Fruit fly (Drosophila melanogaster) whole organism, embryonic: Measurements from ENCODE around the gene gry.

Experiments used
- B-H1 ChIP-seq: fragments of 200-800 bp; sonication (Bioruptor generic); IDR thresholded peaks from 3 replicates; pipeline ENCODE4 v1.3.6; 2022; ENCODE audit warnings: missing biosample characterization, missing genetic modification characterization
- Bgb ChIP-seq: fragments of 200-800 bp; sonication (Bioruptor generic); IDR thresholded peaks from 2 replicates; pipeline ENCODE4 v1.3.6; 2022; ENCODE audit warnings: missing biosample characterization, missing genetic modification characterization; ENCODE audit not compliant: partially characterized antibody
- CG10654 ChIP-seq: fragments of 200-800 bp; sonication (Bioruptor generic); optimal IDR thresholded peaks from 2 replicates; lab custom pipeline; 2016; ENCODE audit warnings: missing biosample characterization, missing genetic modification characterization
- CG11085 ChIP-seq: fragments of 200-800 bp; sonication (Bioruptor generic); IDR thresholded peaks from 2 replicates; pipeline ENCODE4 v1.3.6; 2022; ENCODE audit warnings: missing biosample characterization, missing genetic modification characterization
- CG12104 ChIP-seq: fragments of 200-800 bp; sonication (Bioruptor generic); optimal IDR thresholded peaks from 3 replicates; lab custom pipeline; 2016; ENCODE audit warnings: missing biosample characterization, missing genetic modification characterization
- CG13287 ChIP-seq: fragments of 200-800 bp; sonication (Bioruptor generic); IDR thresholded peaks from 2 replicates; pipeline ENCODE4 v1.3.6; 2022; ENCODE audit warnings: missing biosample characterization, missing genetic modification characterization; ENCODE audit not compliant: partially characterized antibody
- CG14441 ChIP-seq: fragments of 200-800 bp; sonication (Bioruptor generic); IDR thresholded peaks from 2 replicates; pipeline ENCODE4 v1.3.6; 2022; ENCODE audit warnings: missing biosample characterization, missing genetic modification characterization
- CG15479 ChIP-seq: fragments of 200-800 bp; sonication (Bioruptor generic); optimal IDR thresholded peaks from 3 replicates; lab custom pipeline; 2019; ENCODE audit warnings: missing biosample characterization, mild to moderate bottlenecking, missing genetic modification characterization, moderate library complexity
- CG1603 ChIP-seq: fragments of 200-800 bp; sonication (Bioruptor generic); optimal IDR thresholded peaks from 2 replicates; lab custom pipeline; 2019; ENCODE audit warnings: missing biosample characterization, mild to moderate bottlenecking, missing genetic modification characterization, moderate library complexity
- CG17186 ChIP-seq: fragments of 200-800 bp; sonication (Bioruptor generic); optimal IDR thresholded peaks from 3 replicates; lab custom pipeline; 2017; ENCODE audit warnings: missing biosample characterization, missing genetic modification reagents, missing genetic modification characterization
- CG2875 ChIP-seq: fragments of 200-800 bp; sonication (Bioruptor generic); optimal IDR thresholded peaks from 2 replicates; lab custom pipeline; 2017; ENCODE audit warnings: missing biosample characterization, mild to moderate bottlenecking, missing genetic modification characterization, missing genetic modification reagents
- CG2889 ChIP-seq: fragments of 200-800 bp; sonication (Bioruptor generic); IDR thresholded peaks from 3 replicates; pipeline ENCODE4 v1.3.6; 2022; ENCODE audit warnings: missing biosample characterization, missing genetic modification characterization
- CG4617 ChIP-seq: fragments of 200-800 bp; sonication (Bioruptor generic); optimal IDR thresholded peaks from 3 replicates; lab custom pipeline; 2016; ENCODE audit warnings: missing biosample characterization, missing genetic modification characterization, borderline replicate concordance
- CG7357 ChIP-seq: fragments of 200-800 bp; sonication (Bioruptor generic); IDR thresholded peaks from 3 replicates; pipeline ENCODE4 v1.3.6; 2022; ENCODE audit warnings: missing biosample characterization, missing genetic modification characterization
- CG7745 ChIP-seq: fragments of 200-800 bp; sonication (Bioruptor generic); optimal IDR thresholded peaks from 2 replicates; lab custom pipeline; 2018; ENCODE audit warnings: missing biosample characterization, mild to moderate bottlenecking, missing genetic modification characterization, moderate library complexity
- CG8290 ChIP-seq, 3 experiments: fragments of 200-800 bp; sonication (Bioruptor generic); optimal IDR thresholded peaks; 2 replicates each; lab custom pipeline; 2016 to 2019; ENCODE audit warnings: missing biosample characterization in 3 of 3, missing genetic modification characterization in 3 of 3, mild to moderate bottlenecking in 2 of 3, moderate library complexity in 1 of 3
- CG8388 ChIP-seq: fragments of 200-800 bp; sonication (Bioruptor generic); optimal IDR thresholded peaks from 2 replicates; lab custom pipeline; 2019; ENCODE audit warnings: missing biosample characterization, mild to moderate bottlenecking, missing genetic modification characterization, moderate library complexity
- Dek ChIP-seq: fragments of 200-800 bp; sonication (Bioruptor generic); optimal IDR thresholded peaks from 3 replicates; lab custom pipeline; 2019; ENCODE audit warnings: missing biosample characterization, mild to moderate bottlenecking, missing genetic modification characterization, moderate library complexity
- Dp ChIP-seq: fragments of 200-800 bp; sonication (Bioruptor generic); optimal IDR thresholded peaks from 2 replicates; lab custom pipeline; 2018; ENCODE audit warnings: missing biosample characterization, mild to moderate bottlenecking, missing genetic modification characterization, moderate library complexity
- Hsf ChIP-seq: fragments of 200-800 bp; sonication (Bioruptor generic); optimal IDR thresholded peaks from 3 replicates; lab custom pipeline; 2016; ENCODE audit warnings: missing biosample characterization, missing genetic modification characterization
- MESR4 ChIP-seq: fragments of 200-800 bp; sonication (Bioruptor generic); optimal IDR thresholded peaks from 2 replicates; lab custom pipeline; 2018; ENCODE audit warnings: missing biosample characterization, mild to moderate bottlenecking, missing genetic modification characterization, moderate library complexity
- Med ChIP-seq: fragments of 200-800 bp; sonication (Bioruptor generic); peaks from one replicate; lab custom pipeline; 2016; ENCODE audit warnings: missing biosample characterization, missing genetic modification characterization, mild to moderate bottlenecking, inconsistent platforms, moderate library complexity
- Mrtf ChIP-seq: fragments of 200-800 bp; sonication (Bioruptor generic); IDR thresholded peaks from 3 replicates; pipeline ENCODE4 v1.3.6; 2022; ENCODE audit warnings: missing biosample characterization, missing genetic modification characterization
- NC2α ChIP-seq: fragments of 200-800 bp; sonication (Bioruptor generic); optimal IDR thresholded peaks from 2 replicates; lab custom pipeline; 2016; ENCODE audit warnings: missing biosample characterization, missing genetic modification characterization
- NFAT ChIP-seq: fragments of 200-800 bp; sonication (Bioruptor generic); IDR thresholded peaks from 2 replicates; pipeline ENCODE4 v1.3.6; 2022; ENCODE audit warnings: missing biosample characterization, missing genetic modification characterization
- Oaz ChIP-seq: fragments of 200-800 bp; sonication (Bioruptor generic); IDR thresholded peaks from 2 replicates; pipeline ENCODE4 v1.3.6; 2022; ENCODE audit warnings: missing biosample characterization, missing genetic modification characterization
- Optix ChIP-seq: fragments of 200-800 bp; sonication (Bioruptor generic); IDR thresholded peaks from 3 replicates; pipeline ENCODE4 v1.3.6; 2022; ENCODE audit warnings: missing biosample characterization, missing genetic modification characterization
- Side ChIP-seq: fragments of 200-800 bp; sonication (Bioruptor generic); optimal IDR thresholded peaks from 2 replicates; lab custom pipeline; 2016; ENCODE audit warnings: missing biosample characterization, missing genetic modification characterization
- Spps ChIP-seq: fragments of 200-800 bp; sonication (Bioruptor generic); optimal IDR thresholded peaks from 2 replicates; lab custom pipeline; 2018; ENCODE audit warnings: missing biosample characterization, mild to moderate bottlenecking, missing genetic modification characterization
- bigmax ChIP-seq: fragments of 200-800 bp; sonication (Bioruptor generic); optimal IDR thresholded peaks from 2 replicates; lab custom pipeline; 2018; ENCODE audit warnings: missing biosample characterization, mild to moderate bottlenecking, missing genetic modification characterization
- chinmo ChIP-seq: fragments of 200-800 bp; sonication (Bioruptor generic); IDR thresholded peaks from 4 replicates; pipeline ENCODE4 v1.3.6; 2022; ENCODE audit warnings: missing biosample characterization, missing genetic modification characterization; ENCODE audit not compliant: partially characterized antibody
- dm ChIP-seq: fragments of 200-800 bp; sonication (Bioruptor generic); optimal IDR thresholded peaks from 3 replicates; lab custom pipeline; 2016; ENCODE audit warnings: missing biosample characterization, missing genetic modification characterization
- exex ChIP-seq: fragments of 200-800 bp; sonication (Bioruptor generic); optimal IDR thresholded peaks from 4 replicates; lab custom pipeline; 2018; ENCODE audit warnings: missing biosample characterization, mild to moderate bottlenecking, missing genetic modification characterization, moderate library complexity
- gem ChIP-seq: fragments of 200-800 bp; sonication (Bioruptor generic); optimal IDR thresholded peaks from 2 replicates; lab custom pipeline; 2019; ENCODE audit warnings: missing biosample characterization, mild to moderate bottlenecking, missing genetic modification characterization, moderate library complexity
- hbn ChIP-seq: fragments of 200-800 bp; sonication (Bioruptor generic); IDR thresholded peaks from 2 replicates; pipeline ENCODE4 v1.3.6; 2022; ENCODE audit warnings: missing biosample characterization, missing genetic modification characterization; ENCODE audit not compliant: partially characterized antibody
- her ChIP-seq: fragments of 200-800 bp; sonication (Bioruptor generic); optimal IDR thresholded peaks from 2 replicates; lab custom pipeline; 2016; ENCODE audit warnings: missing biosample characterization, missing genetic modification characterization
- ind ChIP-seq: fragments of 200-800 bp; sonication (Bioruptor generic); optimal IDR thresholded peaks from 3 replicates; lab custom pipeline; 2016; ENCODE audit warnings: missing biosample characterization, missing genetic modification characterization
- inv ChIP-seq: fragments of 200-800 bp; sonication (Bioruptor generic); IDR thresholded peaks from 2 replicates; pipeline ENCODE4 v1.3.6; 2022; ENCODE audit warnings: missing biosample characterization, missing genetic modification characterization; ENCODE audit not compliant: partially characterized antibody
- kni ChIP-seq: fragments of 200-800 bp; sonication (Bioruptor generic); optimal IDR thresholded peaks from 3 replicates; lab custom pipeline; 2017; ENCODE audit warnings: mild to moderate bottlenecking, missing biosample characterization, missing genetic modification reagents, missing genetic modification characterization
- lbe ChIP-seq: fragments of 200-800 bp; sonication (Bioruptor generic); optimal IDR thresholded peaks from 2 replicates; lab custom pipeline; 2016; ENCODE audit warnings: missing biosample characterization, mild to moderate bottlenecking, missing genetic modification characterization
- mirr ChIP-seq: fragments of 200-800 bp; sonication (Bioruptor generic); optimal IDR thresholded peaks from 3 replicates; lab custom pipeline; 2018; ENCODE audit warnings: missing biosample characterization, mild to moderate bottlenecking, missing genetic modification characterization
- org-1 ChIP-seq: fragments of 200-800 bp; sonication (Bioruptor generic); optimal IDR thresholded peaks from 2 replicates; lab custom pipeline; 2017; ENCODE audit warnings: missing biosample characterization, missing genetic modification characterization
- pb ChIP-seq: fragments of 200-800 bp; sonication (Bioruptor generic); optimal IDR thresholded peaks from 3 replicates; lab custom pipeline; 2016; ENCODE audit warnings: missing biosample characterization, missing genetic modification characterization
- pfk ChIP-seq: fragments of 200-800 bp; sonication (Bioruptor generic); optimal IDR thresholded peaks from 2 replicates; lab custom pipeline; 2018; ENCODE audit warnings: missing biosample characterization, mild to moderate bottlenecking, missing genetic modification characterization, moderate library complexity
- sc ChIP-seq, 3 experiments: fragments of >200 bp in 2 of 3; fragments of 200-800 bp in 1 of 3; sonication (Bioruptor generic) in 1 of 3; optimal IDR thresholded peaks; 2 replicates in 2 of 3; 3 replicates in 1 of 3; lab custom pipeline; 2017; ENCODE audit warnings: mild to moderate bottlenecking in 1 of 3, missing biosample characterization in 1 of 3, missing genetic modification characterization in 1 of 3, missing genetic modification reagents in 1 of 3
- sob ChIP-seq: fragments of 200-800 bp; sonication (Bioruptor generic); IDR thresholded peaks from 2 replicates; pipeline ENCODE4 v1.3.6; 2022; ENCODE audit warnings: missing biosample characterization, missing genetic modification characterization
- tna ChIP-seq: fragments of 200-800 bp; sonication (Bioruptor generic); IDR thresholded peaks from 2 replicates; pipeline ENCODE4 v1.3.6; 2022; ENCODE audit warnings: missing biosample characterization, missing genetic modification characterization; ENCODE audit not compliant: partially characterized antibody
- ttk ChIP-seq: fragments of 200-800 bp; sonication (Bioruptor generic); IDR thresholded peaks from 2 replicates; pipeline ENCODE4 v2.1.2; 2022; ENCODE audit warnings: missing biosample characterization, missing genetic modification characterization
- zen ChIP-seq: fragments of 200-800 bp; sonication (Bioruptor generic); optimal IDR thresholded peaks from 3 replicates; lab custom pipeline; 2018; ENCODE audit warnings: missing biosample characterization, mild to moderate bottlenecking, missing genetic modification characterization, moderate library complexity

gry gene

DNA sequence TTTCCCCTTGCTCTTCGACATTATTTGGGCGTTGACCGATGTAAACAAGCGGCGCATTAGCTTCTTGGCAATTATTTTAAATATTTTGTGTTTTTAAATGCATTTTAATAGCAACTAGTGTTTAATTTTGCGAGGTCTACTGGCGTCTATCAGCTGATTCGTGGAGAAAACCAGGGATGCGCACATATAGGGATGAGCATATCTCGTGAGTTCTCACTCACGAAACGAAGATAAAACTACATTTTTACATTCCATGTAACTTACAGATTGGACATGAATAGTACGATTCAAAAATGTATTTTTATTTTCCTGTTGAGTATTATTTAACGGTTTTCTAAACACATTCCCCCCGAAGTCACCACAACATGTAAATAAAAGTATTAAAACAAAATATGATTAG, 1.4 kb upstream of the gry start, which contains the start of gene CG14966 (continued):
- TF ChIP-seq MESR4 (GFP tag; lab: Kevin White, UChicago): peak; percentile 62
- peak; percentile 89 for TF ChIP-seq Med (GFP tag; lab: Kevin White, UChicago)
- TF ChIP-seq NFAT (GFP tag; lab: Robert Waterston, UW): no peak; the same call in 1 of the 2 replicates
- TF ChIP-seq CG17186 (GFP tag; lab: Kevin White, UChicago): no peak
- peak; percentile 2 for TF ChIP-seq exex (tag; lab: Kevin White, UChicago)
- no peak for TF ChIP-seq Optix
- no peak for TF ChIP-seq her (GFP tag; lab: Kevin White, UChicago)
- TF ChIP-seq Dek (tag; lab: Kevin White, UChicago): peak; percentile 53
- no peak for TF ChIP-seq CG2875 (GFP tag; lab: Kevin White, UChicago)
- no peak for TF ChIP-seq NC2α (GFP tag; lab: Kevin White, UChicago)
- TF ChIP-seq pb (GFP tag; lab: Kevin White, UChicago): no peak
- TF ChIP-seq CG7357: no peak
- TF ChIP-seq CG14441 (GFP tag; lab: Robert Waterston, UW): 0 out of 2 replicates have a peak, but pooled peaks have one; percentile 16
- TF ChIP-seq dm (GFP tag; lab: Kevin White, UChicago): no peak
- no peak for TF ChIP-seq CG8388 (GFP tag; lab: Kevin White, UChicago)
- peak; percentile 20 for TF ChIP-seq kni (GFP tag; lab: Kevin White, UChicago)
- TF ChIP-seq ind: peak; percentile 19
- TF ChIP-seq inv: peak; percentile 78
- TF ChIP-seq hbn (GFP tag; lab: Robert Waterston, UW): peak; percentile 85
- TF ChIP-seq B-H1 (GFP tag; lab: Robert Waterston, UW): no peak
- no peak for TF ChIP-seq zen (tag; lab: Kevin White, UChicago)
- peak; percentile 53; the same call in 1 of the 4 replicates for TF ChIP-seq chinmo (GFP tag; lab: Robert Waterston, UW)
- TF ChIP-seq CG8290 (GFP tag; optimal IDR thresholded peaks at IDR 0.05; lab: Kevin White, UChicago): peak; percentile 5
- TF ChIP-seq CG8290 (tag; optimal IDR thresholded peaks at IDR 0.05; lab: Kevin White, UChicago): peak in 1 of 2 experiments; percentile 71
- peak; percentile 11 for TF ChIP-seq pfk
- TF ChIP-seq mirr (GFP tag; lab: Kevin White, UChicago): peak; percentile 30
- TF ChIP-seq org-1 (GFP tag; lab: Kevin White, UChicago): no peak
- TF ChIP-seq Hsf (GFP tag; lab: Kevin White, UChicago): peak; percentile 15
- TF ChIP-seq Dp (GFP tag; lab: Kevin White, UChicago): peak; percentile 42
- no peak for TF ChIP-seq Oaz (GFP tag; lab: Robert Waterston, UW)
- TF ChIP-seq Side: peak; percentile 25
- TF ChIP-seq bigmax (GFP tag; lab: Kevin White, UChicago): peak; percentile 8
- peak; percentile 51; the same call in 1 of the 2 replicates for TF ChIP-seq tna (GFP tag; lab: Robert Waterston, UW)
- no peak for TF ChIP-seq sc (optimal IDR thresholded peaks at IDR 0.05; lab: Kevin White, UChicago)
- no peak for TF ChIP-seq sc (GFP tag; optimal IDR thresholded peaks at IDR 0.05; lab: Kevin White, UChicago)
- TF ChIP-seq CG1603 (tag; lab: Kevin White, UChicago): peak; percentile 66
- TF ChIP-seq CG2889 (GFP tag; lab: Robert Waterston, UW): no peak
- no peak for TF ChIP-seq CG7745 (tag; lab: Kevin White, UChicago)
- peak; percentile 96 for TF ChIP-seq Bgb (GFP tag; lab: Robert Waterston, UW)
- no peak for TF ChIP-seq Mrtf
- peak; percentile 17 for TF ChIP-seq lbe (GFP tag; lab: Kevin White, UChicago)
- no peak for TF ChIP-seq Spps
- no peak for TF ChIP-seq CG11085 (GFP tag; lab: Robert Waterston, UW)
- peak; percentile 33 for TF ChIP-seq gem (tag; lab: Kevin White, UChicago)
- peak; percentile 96 for TF ChIP-seq CG13287 (GFP tag; lab: Robert Waterston, UW)
- no peak for TF ChIP-seq CG12104 (GFP tag; lab: Kevin White, UChicago)
- no peak for TF ChIP-seq CG10654 (GFP tag; lab: Kevin White, UChicago)
- TF ChIP-seq ttk (GFP tag; lab: Robert Waterston, UW): peak; percentile 11; the same call in 1 of the 2 replicates
- TF ChIP-seq sob (GFP tag; lab: Robert Waterston, UW): 0 out of 2 replicates have a peak, but pooled peaks have one; percentile 38
- no peak for TF ChIP-seq CG15479 (GFP tag; lab: Kevin White, UChicago)
- peak; percentile 7 for TF ChIP-seq CG4617 (GFP tag; lab: Kevin White, UChicago)
